Fruit fly (Drosophila melanogaster) whole organism, prepupa: ENCODE data around the gene Pfdn1.

ENCODE experiments used
- Blimp-1 ChIP-seq: fragments of 200-800 bp; sonication (Bioruptor generic); optimal IDR thresholded peaks from 3 replicates; lab custom pipeline; 2017; ENCODE audit warnings: missing biosample characterization, missing genetic modification characterization, mild to moderate bottlenecking, moderate library complexity, missing genetic modification reagents
- CG10631 ChIP-seq: fragments of 200-800 bp; sonication (Bioruptor generic); optimal IDR thresholded peaks from 2 replicates; lab custom pipeline; 2016; ENCODE audit warnings: missing biosample characterization, missing genetic modification characterization
- CG11294 ChIP-seq: fragments of 200-800 bp; sonication (Bioruptor generic); IDR thresholded peaks from 2 replicates; pipeline ENCODE4 v1.3.6; 2022; ENCODE audit warnings: missing biosample characterization, missing genetic modification characterization
- CG11762 ChIP-seq: fragments of 200-800 bp; sonication (Bioruptor generic); optimal IDR thresholded peaks from 3 replicates; lab custom pipeline; 2016; ENCODE audit warnings: missing biosample characterization, missing genetic modification characterization; ENCODE audit not compliant: insufficient read depth
- CG16779 ChIP-seq: fragments of 200-800 bp; sonication (Bioruptor generic); optimal IDR thresholded peaks from 3 replicates; lab custom pipeline; 2017; ENCODE audit warnings: missing biosample characterization, mild to moderate bottlenecking, missing genetic modification characterization
- CG3032 ChIP-seq: fragments of 200-800 bp; optimal IDR thresholded peaks from 2 replicates; lab custom pipeline; 2019; ENCODE audit warnings: missing biosample characterization, mild to moderate bottlenecking, missing genetic modification characterization, moderate library complexity
- CG31627 ChIP-seq: fragments of 200-800 bp; sonication (Bioruptor generic); optimal IDR thresholded peaks from 3 replicates; lab custom pipeline; 2016; ENCODE audit warnings: missing biosample characterization, missing genetic modification characterization
- CG32006 ChIP-seq: fragments of 200-800 bp; sonication (Bioruptor generic); optimal IDR thresholded peaks from 3 replicates; lab custom pipeline; 2017; ENCODE audit warnings: missing biosample characterization, mild to moderate bottlenecking, missing genetic modification characterization
- CG3919 ChIP-seq: fragments of 200-800 bp; sonication (Bioruptor generic); optimal IDR thresholded peaks from 3 replicates; lab custom pipeline; 2016; ENCODE audit warnings: missing biosample characterization, missing genetic modification characterization
- CG6792 ChIP-seq: fragments of 200-800 bp; sonication (Bioruptor generic); optimal IDR thresholded peaks from 3 replicates; lab custom pipeline; 2016; ENCODE audit warnings: missing biosample characterization, missing genetic modification characterization
- CG6854 ChIP-seq: fragments of 200-800 bp; sonication (Bioruptor generic); optimal IDR thresholded peaks from 2 replicates; lab custom pipeline; 2017; ENCODE audit warnings: missing biosample characterization, mild to moderate bottlenecking, missing genetic modification characterization
- CG8319 ChIP-seq: fragments of 200-800 bp; sonication (Bioruptor generic); optimal IDR thresholded peaks from 3 replicates; lab custom pipeline; 2016; ENCODE audit warnings: missing biosample characterization, missing genetic modification characterization
- CG8632 ChIP-seq: fragments of 200-800 bp; sonication (Bioruptor generic); optimal IDR thresholded peaks from 3 replicates; lab custom pipeline; 2016; ENCODE audit warnings: missing biosample characterization, missing genetic modification characterization
- CG9139 ChIP-seq: fragments of 200-800 bp; sonication (Bioruptor generic); optimal IDR thresholded peaks from 3 replicates; lab custom pipeline; 2017; ENCODE audit warnings: missing biosample characterization, mild to moderate bottlenecking, missing genetic modification characterization
- Eip75B ChIP-seq: fragments of 200-800 bp; sonication (Bioruptor generic); optimal IDR thresholded peaks from 3 replicates; lab custom pipeline; 2016; ENCODE audit warnings: missing biosample characterization, missing genetic modification characterization
- Ets21C ChIP-seq: fragments of 200-800 bp; sonication (Bioruptor generic); optimal IDR thresholded peaks from 3 replicates; lab custom pipeline; 2016; ENCODE audit warnings: missing biosample characterization, missing genetic modification characterization
- Ets96B ChIP-seq: fragments of 200-800 bp; optimal IDR thresholded peaks from 2 replicates; lab custom pipeline; 2019; ENCODE audit warnings: missing biosample characterization, mild to moderate bottlenecking, missing genetic modification characterization, moderate library complexity
- Gug ChIP-seq: fragments of 200-800 bp; sonication (Bioruptor generic); IDR thresholded peaks from 2 replicates; pipeline ENCODE4 v1.3.6; 2022; ENCODE audit warnings: missing biosample characterization, missing genetic modification characterization
- Hr38 ChIP-seq: sonication (Bioruptor generic); optimal IDR thresholded peaks from 2 replicates; lab custom pipeline; 2016; ENCODE audit warnings: missing biosample characterization, missing genetic modification characterization
- Hr39 ChIP-seq: fragments of 200-800 bp; sonication (Bioruptor generic); optimal IDR thresholded peaks from 2 replicates; lab custom pipeline; 2016; ENCODE audit warnings: missing biosample characterization, missing genetic modification characterization
- Hr4 ChIP-seq: fragments of 200-800 bp; sonication (Bioruptor generic); optimal IDR thresholded peaks from 3 replicates; lab custom pipeline; 2016; ENCODE audit warnings: missing biosample characterization, missing genetic modification characterization
- Lpt ChIP-seq: fragments of 200-800 bp; sonication (Bioruptor generic); optimal IDR thresholded peaks from 3 replicates; lab custom pipeline; 2016; ENCODE audit warnings: missing biosample characterization, missing genetic modification characterization
- Met ChIP-seq: fragments of 200-800 bp; sonication (Bioruptor generic); optimal IDR thresholded peaks from 3 replicates; lab custom pipeline; 2016; ENCODE audit warnings: missing biosample characterization, missing genetic modification characterization
- OdsH ChIP-seq: fragments of 200-800 bp; sonication (Bioruptor generic); optimal IDR thresholded peaks from 3 replicates; lab custom pipeline; 2016; ENCODE audit warnings: missing biosample characterization, missing genetic modification characterization
- Smox ChIP-seq: fragments of 200-800 bp; sonication (Bioruptor generic); optimal IDR thresholded peaks from 3 replicates; lab custom pipeline; 2016; ENCODE audit warnings: missing biosample characterization, missing genetic modification characterization
- Sox102F ChIP-seq: fragments of 200-800 bp; sonication (Bioruptor generic); optimal IDR thresholded peaks from 2 replicates; lab custom pipeline; 2016; ENCODE audit warnings: missing biosample characterization, mild to moderate bottlenecking, missing genetic modification characterization
- Sox15 ChIP-seq: fragments of 200-800 bp; sonication (Bioruptor generic); optimal IDR thresholded peaks from 3 replicates; lab custom pipeline; 2016; ENCODE audit warnings: missing biosample characterization, missing genetic modification characterization
- acj6 ChIP-seq: fragments of 200-800 bp; sonication (Bioruptor generic); optimal IDR thresholded peaks from 3 replicates; lab custom pipeline; 2016; ENCODE audit warnings: missing biosample characterization, missing genetic modification characterization
- cyc ChIP-seq: fragments of 200-800 bp; sonication (Bioruptor generic); optimal IDR thresholded peaks from 3 replicates; lab custom pipeline; 2016; ENCODE audit warnings: missing biosample characterization, missing genetic modification characterization
- dac ChIP-seq: fragments of 200-800 bp; sonication (Bioruptor generic); optimal IDR thresholded peaks from 2 replicates; lab custom pipeline; 2017; ENCODE audit warnings: missing biosample characterization, mild to moderate bottlenecking, missing genetic modification characterization
- dsx ChIP-seq: fragments of 200-800 bp; optimal IDR thresholded peaks from 3 replicates; lab custom pipeline; 2019; ENCODE audit warnings: missing biosample characterization, mild to moderate bottlenecking, missing genetic modification characterization, moderate library complexity; ENCODE audit not compliant: poor library complexity, severe bottlenecking
- eg ChIP-seq: fragments of 200-800 bp; sonication (Bioruptor generic); IDR thresholded peaks from 3 replicates; pipeline ENCODE4 v1.3.6; 2022; ENCODE audit warnings: missing biosample characterization, missing genetic modification characterization
- fd59A ChIP-seq: fragments of 200-800 bp; sonication (Bioruptor generic); optimal IDR thresholded peaks from 2 replicates; lab custom pipeline; 2017; ENCODE audit warnings: missing biosample characterization, mild to moderate bottlenecking, missing genetic modification characterization, missing genetic modification reagents
- fd85E ChIP-seq: fragments of 200-800 bp; sonication (Bioruptor generic); optimal IDR thresholded peaks from 3 replicates; lab custom pipeline; 2016; ENCODE audit warnings: missing biosample characterization, missing genetic modification characterization
- fkh ChIP-seq: fragments of 200-800 bp; sonication (Bioruptor generic); optimal IDR thresholded peaks from 3 replicates; lab custom pipeline; 2017; ENCODE audit warnings: missing biosample characterization, mild to moderate bottlenecking, missing genetic modification characterization, moderate library complexity
- lz ChIP-seq: fragments of 200-800 bp; sonication (Bioruptor generic); optimal IDR thresholded peaks from 3 replicates; lab custom pipeline; 2016; ENCODE audit warnings: missing biosample characterization, missing genetic modification characterization
- net ChIP-seq: fragments of 200-800 bp; sonication (Bioruptor generic); optimal IDR thresholded peaks from 3 replicates; lab custom pipeline; 2016; ENCODE audit warnings: missing biosample characterization, missing genetic modification characterization
- ss ChIP-seq, 2 experiments: fragments of 200-800 bp; sonication (Bioruptor generic); optimal IDR thresholded peaks; 2 replicates in 1 of 2; 3 replicates in 1 of 2; lab custom pipeline; 2017 to 2018; ENCODE audit warnings: mild to moderate bottlenecking in 2 of 2, missing biosample characterization in 2 of 2, missing genetic modification characterization in 2 of 2, moderate library complexity in 1 of 2
- vri ChIP-seq: fragments of 200-800 bp; sonication (Bioruptor generic); optimal IDR thresholded peaks from 3 replicates; lab custom pipeline; 2016; ENCODE audit warnings: missing biosample characterization, mild to moderate bottlenecking, missing genetic modification characterization

Gene Pfdn1

dm6 chr2L:6047528-6048160 lies 21.2 kb upstream of the Pfdn1 start, which contains the start of gene IPIP (continued):
- TF ChIP-seq CG16779 (no peak), CG3032 (tag; lab: Kevin White, UChicago) (peak; percentile 15), net (peak; percentile 46), Lpt (GFP tag; lab: Kevin White, UChicago) (no peak), CG8319 (GFP tag; lab: Kevin White, UChicago) (peak; percentile 14), vri (GFP tag; lab: Kevin White, UChicago) (peak; percentile 64), CG11762 (GFP tag; lab: Kevin White, UChicago) (no peak), Ets21C (GFP tag; lab: Kevin White, UChicago) (no peak), cyc (GFP tag; lab: Kevin White, UChicago) (peak; percentile 25), lz (peak; percentile 18), Hr4 (GFP tag; lab: Kevin White, UChicago) (peak; percentile 12), fd85E (GFP tag; lab: Kevin White, UChicago) (no peak), ss (GFP tag; optimal IDR thresholded peaks at IDR 0.05; lab: Kevin White, UChicago) (peak in 1 of 2 experiments; percentile 15), Met (GFP tag; lab: Kevin White, UChicago) (peak; percentile 7), Eip75B (GFP tag; lab: Kevin White, UChicago) (peak; percentile 17), OdsH (GFP tag; lab: Kevin White, UChicago) (no peak), dsx (GFP tag; lab: Kevin White, UChicago) (no peak), CG32006 (GFP tag; lab: Kevin White, UChicago) (peak; percentile 19), eg (no peak; the same call in 2 of the 3 replicates), CG6854 (GFP tag; lab: Kevin White, UChicago) (no peak), Smox (no peak), CG3919 (GFP tag; lab: Kevin White, UChicago) (peak; percentile 62), Sox102F (peak; percentile 28), CG10631 (GFP tag; lab: Kevin White, UChicago) (no peak), Gug (GFP tag; lab: Robert Waterston, UW) (no peak), Blimp-1 (GFP tag; lab: Kevin White, UChicago) (peak; percentile 51), Hr38 (GFP tag; lab: Kevin White, UChicago) (no peak), CG6792 (GFP tag; lab: Kevin White, UChicago) (peak; percentile 11), fkh (GFP tag; lab: Kevin White, UChicago) (no peak), acj6 (no peak)

dm6 chr2L:6048542-6048941 lies 20.3 kb upstream of the Pfdn1 start, which contains the start of the genes CG34179 and slmo:
Gene CG34179, minus strand, starts transcription at chr2L:6048706.
Gene slmo, minus strand, starts transcription at chr2L:6048706.
- TF ChIP-seq net (no peak), OdsH (GFP tag; lab: Kevin White, UChicago) (no peak), CG8632 (no peak), cyc (GFP tag; lab: Kevin White, UChicago) (no peak)

dm6 chr2L:6050575-6050974 lies 18.3 kb upstream of the Pfdn1 start, which contains the start of gene CG9135:
Gene CG9135, plus strand, starts transcription at chr2L:6050800.
- TF ChIP-seq CG11294 (GFP tag; lab: Robert Waterston, UW) (no peak), dac (GFP tag; lab: Kevin White, UChicago) (no peak), fd59A (GFP tag; lab: Kevin White, UChicago) (no peak), Sox15 (no peak), Ets96B (tag; lab: Kevin White, UChicago) (no peak), CG9139 (GFP tag; lab: Kevin White, UChicago) (no peak), CG6854 (GFP tag; lab: Kevin White, UChicago) (no peak), CG31627 (GFP tag; lab: Kevin White, UChicago) (no peak), acj6 (no peak), CG10631 (GFP tag; lab: Kevin White, UChicago) (no peak), Hr39 (GFP tag; lab: Kevin White, UChicago) (no peak), Smox (no peak), CG3032 (tag; lab: Kevin White, UChicago) (no peak), Gug (GFP tag; lab: Robert Waterston, UW) (no peak)
- TF ChIP-seq, all 60 proteins: peak for 0
